Worm (Caenorhabditis elegans) whole organism, L4 larva: ENCODE results near the gene T03E6.8.
"Not testable (repeated sequence)": the region's sequence is repeated elsewhere in the genome, so short reads cannot be mapped to it uniquely, and the experiment has no call there.

ENCODE experiments used
- D1046.2 ChIP-seq: fragments of 200-800 bp; sonication (Bioruptor generic); IDR thresholded peaks from 2 replicates; pipeline ENCODE4 v1.3.6; 2022; ENCODE audit warnings: missing genetic modification characterization, missing compliant biosample characterization
- F10B5.3 ChIP-seq: sonication (generic microtip); optimal IDR thresholded peaks from 2 replicates; lab custom pipeline; 2016; ENCODE audit warnings: mild to moderate bottlenecking, missing genetic modification characterization, missing compliant biosample characterization
- F26F4.8 ChIP-seq: fragments of 200-800 bp; sonication (Bioruptor generic); conservative IDR thresholded peaks from 2 replicates; pipeline ENCODE4 v1.3.6; 2022; ENCODE audit warnings: missing genetic modification characterization, missing compliant biosample characterization
- F37D6.2 ChIP-seq: sonication (generic microtip); optimal IDR thresholded peaks from 2 replicates; lab custom pipeline; 2016; ENCODE audit warnings: mild to moderate bottlenecking, missing genetic modification characterization, missing compliant biosample characterization
- T20F7.1 ChIP-seq: fragments of 200-800 bp; sonication (Bioruptor generic); optimal IDR thresholded peaks from 2 replicates; lab custom pipeline; 2018; ENCODE audit warnings: mild to moderate bottlenecking, missing genetic modification characterization, missing compliant biosample characterization
- T26A8.4 ChIP-seq: fragments of 200-800 bp; sonication (Bioruptor generic); IDR thresholded peaks from 2 replicates; pipeline ENCODE4 v1.3.6; 2022; ENCODE audit warnings: missing genetic modification characterization, missing compliant biosample characterization
- Y75B8A.6 ChIP-seq: fragments of 200-800 bp; sonication (Bioruptor generic); IDR thresholded peaks from 2 replicates; pipeline ENCODE4 v1.3.6; 2022; ENCODE audit warnings: missing genetic modification reagents, missing genetic modification characterization, missing compliant biosample characterization
- ZK337.2 ChIP-seq: fragments of 200-800 bp; sonication (Bioruptor generic); IDR thresholded peaks from 2 replicates; pipeline ENCODE4 v1.3.6; 2022; ENCODE audit warnings: missing genetic modification reagents, missing genetic modification characterization, missing compliant biosample characterization
- aha-1 ChIP-seq: fragments of 150-350 bp; peaks from one replicate; lab custom pipeline; 2014; ENCODE audit warnings: missing biosample characterization, missing genetic modification characterization
- ama-1 ChIP-seq: fragments of 150-350 bp; optimal IDR thresholded peaks from 2 replicates; lab custom pipeline; 2014; ENCODE audit warnings: inconsistent platforms, mixed read lengths
- arid-1 ChIP-seq: fragments of 200-800 bp; sonication (Bioruptor generic); conservative IDR thresholded peaks from 2 replicates; pipeline ENCODE4 v1.3.6; 2022; ENCODE audit warnings: missing genetic modification reagents, missing genetic modification characterization, missing compliant biosample characterization
- ceh-28 ChIP-seq: fragments of 150-350 bp; optimal IDR thresholded peaks from 2 replicates; lab custom pipeline; 2014; ENCODE audit warnings: missing biosample characterization, missing genetic modification reagents, missing genetic modification characterization
- cey-2 ChIP-seq: sonication (generic microtip); optimal IDR thresholded peaks from 3 replicates; lab custom pipeline; 2017; ENCODE audit warnings: missing genetic modification characterization, mild to moderate bottlenecking, missing compliant biosample characterization, antibody characterized with exemption, borderline replicate concordance; ENCODE audit not compliant: insufficient read depth
- daf-16 ChIP-seq, 3 experiments: sonication (generic microtip); optimal IDR thresholded peaks; 2 replicates each; lab custom pipeline; 2016 to 2017; ENCODE audit warnings: missing genetic modification characterization in 3 of 3, missing genetic modification reagents in 3 of 3, mild to moderate bottlenecking in 2 of 3, missing compliant biosample characterization in 2 of 3, missing biosample characterization in 1 of 3, moderate library complexity in 1 of 3
- daf-19 ChIP-seq: fragments of 200-800 bp; sonication (Bioruptor generic); conservative IDR thresholded peaks from 2 replicates; pipeline ENCODE4 v1.3.6; 2022; ENCODE audit warnings: missing genetic modification characterization, missing compliant biosample characterization
- dmd-6 ChIP-seq: fragments of 200-800 bp; sonication (Bioruptor generic); IDR thresholded peaks from 2 replicates; pipeline ENCODE4 v1.3.6; 2022; ENCODE audit warnings: missing genetic modification reagents, missing genetic modification characterization, missing compliant biosample characterization
- dmd-8 ChIP-seq: fragments of 200-800 bp; sonication (Bioruptor generic); IDR thresholded peaks from 2 replicates; pipeline ENCODE4 v1.3.6; 2022; ENCODE audit warnings: missing genetic modification characterization, missing compliant biosample characterization
- duxl-1 ChIP-seq: sonication (generic microtip); optimal IDR thresholded peaks from 2 replicates; lab custom pipeline; 2016; ENCODE audit warnings: mild to moderate bottlenecking, missing genetic modification characterization, moderate library complexity, missing compliant biosample characterization; ENCODE audit not compliant: poor library complexity
- dve-1 ChIP-seq: sonication (generic microtip); optimal IDR thresholded peaks from 2 replicates; lab custom pipeline; 2017; ENCODE audit warnings: antibody characterized with exemption, mild to moderate bottlenecking, missing genetic modification characterization, missing compliant biosample characterization; ENCODE audit not compliant: insufficient read depth
- egl-43 ChIP-seq: fragments of 200-800 bp; sonication (Bioruptor generic); IDR thresholded peaks from 2 replicates; pipeline ENCODE4 v1.3.6; 2022; ENCODE audit warnings: missing genetic modification reagents, missing genetic modification characterization, missing compliant biosample characterization
- gei-8 ChIP-seq: fragments of 200-800 bp; sonication (Bioruptor generic); optimal IDR thresholded peaks from 2 replicates; lab custom pipeline; 2018; ENCODE audit warnings: mild to moderate bottlenecking, missing genetic modification characterization, missing compliant biosample characterization
- hlh-11 ChIP-seq: fragments of 200-800 bp; sonication (Bioruptor generic); optimal IDR thresholded peaks from 2 replicates; lab custom pipeline; 2018; ENCODE audit warnings: mild to moderate bottlenecking, missing genetic modification characterization, missing compliant biosample characterization
- hlh-30 ChIP-seq: sonication (generic microtip); optimal IDR thresholded peaks from 2 replicates; lab custom pipeline; 2017; ENCODE audit warnings: antibody characterized with exemption, mild to moderate bottlenecking, missing genetic modification characterization, missing compliant biosample characterization; ENCODE audit not compliant: insufficient read depth
- jun-1 ChIP-seq: fragments of 150-350 bp; optimal IDR thresholded peaks from 2 replicates; lab custom pipeline; 2014; ENCODE audit warnings: missing biosample characterization, missing genetic modification reagents, missing genetic modification characterization
- lin-1 ChIP-seq: fragments of 200-800 bp; sonication (Bioruptor generic); IDR thresholded peaks from 2 replicates; pipeline ENCODE4 v1.3.6; 2022; ENCODE audit warnings: missing genetic modification reagents, missing genetic modification characterization, missing compliant biosample characterization
- lin-29 ChIP-seq: fragments of 200-800 bp; sonication (Bioruptor generic); IDR thresholded peaks from 2 replicates; pipeline ENCODE4 v1.3.6; 2022; ENCODE audit warnings: missing genetic modification reagents, missing genetic modification characterization, missing compliant biosample characterization
- lin-39 ChIP-seq: fragments of 150-350 bp; optimal IDR thresholded peaks from 2 replicates; lab custom pipeline; 2014; ENCODE audit warnings: missing biosample characterization, missing genetic modification reagents, missing genetic modification characterization
- lir-3 ChIP-seq: sonication (generic microtip); optimal IDR thresholded peaks from 2 replicates; lab custom pipeline; 2016; ENCODE audit warnings: mild to moderate bottlenecking, missing genetic modification characterization, missing compliant biosample characterization
- mes-2 ChIP-seq: sonication (generic microtip); optimal IDR thresholded peaks from 2 replicates; lab custom pipeline; 2016; ENCODE audit warnings: missing genotype, mild to moderate bottlenecking, missing genetic modification characterization, missing compliant biosample characterization; ENCODE audit not compliant: poor library complexity, severe bottlenecking
- nhr-102 ChIP-seq: sonication (generic microtip); optimal IDR thresholded peaks from 2 replicates; lab custom pipeline; 2016; ENCODE audit warnings: mild to moderate bottlenecking, missing genetic modification characterization, moderate library complexity, missing compliant biosample characterization
- nhr-11 ChIP-seq: fragments of 150-350 bp; optimal IDR thresholded peaks from 2 replicates; lab custom pipeline; 2014; ENCODE audit warnings: missing biosample characterization, missing genetic modification characterization
- nhr-111 ChIP-seq: fragments of 200-800 bp; sonication (Bioruptor generic); optimal IDR thresholded peaks from 2 replicates; lab custom pipeline; 2018; ENCODE audit warnings: mild to moderate bottlenecking, missing genetic modification characterization, missing compliant biosample characterization
- nhr-28 ChIP-seq: fragments of 150-350 bp; optimal IDR thresholded peaks from 2 replicates; lab custom pipeline; 2014; ENCODE audit warnings: missing biosample characterization, missing genetic modification characterization
- nhr-48 ChIP-seq: sonication (generic microtip); optimal IDR thresholded peaks from 2 replicates; lab custom pipeline; 2016; ENCODE audit warnings: mild to moderate bottlenecking, missing genetic modification characterization, missing compliant biosample characterization
- pha-4 ChIP-seq, 2 experiments: fragments of 150-350 bp in 1 of 2; fragments of 200-800 bp in 1 of 2; sonication (Bioruptor generic) in 1 of 2; IDR thresholded peaks in 1 of 2; optimal IDR thresholded peaks in 1 of 2; 2 replicates each; pipeline versions ENCODE4 v1.3.6 to Lab custom; 2014 to 2022; ENCODE audit warnings: missing genetic modification characterization in 2 of 2, missing genetic modification reagents in 2 of 2, missing biosample characterization in 1 of 2, missing compliant biosample characterization in 1 of 2
- php-3 ChIP-seq: fragments of 200-800 bp; sonication (Bioruptor generic); IDR thresholded peaks from 2 replicates; pipeline ENCODE4 v1.3.6; 2022; ENCODE audit warnings: missing genetic modification reagents, missing genetic modification characterization, missing compliant biosample characterization
- pqm-1 ChIP-seq: sonication (generic microtip); optimal IDR thresholded peaks from 2 replicates; lab custom pipeline; 2017; ENCODE audit warnings: missing biosample characterization, missing genetic modification characterization
- snpc-1.2 ChIP-seq: fragments of 200-800 bp; sonication (Bioruptor generic); IDR thresholded peaks from 2 replicates; pipeline ENCODE4 v1.3.6; 2022; ENCODE audit warnings: missing genetic modification reagents, missing genetic modification characterization, missing compliant biosample characterization
- tra-1 ChIP-seq: fragments of 200-800 bp; sonication (Bioruptor generic); IDR thresholded peaks from 2 replicates; pipeline ENCODE4 v1.3.6; 2022; ENCODE audit warnings: missing genetic modification reagents, missing genetic modification characterization, missing compliant biosample characterization
- unc-62 ChIP-seq, 3 experiments: fragments of 150-350 bp in 1 of 3; sonication (generic microtip); optimal IDR thresholded peaks in 2 of 3; peaks in 1 of 3; 1 replicate in 1 of 3; 2 replicates in 2 of 3; lab custom pipeline; 2014 to 2017; ENCODE audit warnings: missing biosample characterization in 3 of 3, missing genetic modification characterization in 3 of 3, missing genetic modification reagents in 3 of 3, missing genotype in 1 of 3
- zip-11 ChIP-seq: fragments of 200-800 bp; sonication (Bioruptor generic); IDR thresholded peaks from 2 replicates; pipeline ENCODE4 v1.3.6; 2022; ENCODE audit warnings: missing genetic modification characterization, missing compliant biosample characterization

Gene T03E6.8

DNA sequence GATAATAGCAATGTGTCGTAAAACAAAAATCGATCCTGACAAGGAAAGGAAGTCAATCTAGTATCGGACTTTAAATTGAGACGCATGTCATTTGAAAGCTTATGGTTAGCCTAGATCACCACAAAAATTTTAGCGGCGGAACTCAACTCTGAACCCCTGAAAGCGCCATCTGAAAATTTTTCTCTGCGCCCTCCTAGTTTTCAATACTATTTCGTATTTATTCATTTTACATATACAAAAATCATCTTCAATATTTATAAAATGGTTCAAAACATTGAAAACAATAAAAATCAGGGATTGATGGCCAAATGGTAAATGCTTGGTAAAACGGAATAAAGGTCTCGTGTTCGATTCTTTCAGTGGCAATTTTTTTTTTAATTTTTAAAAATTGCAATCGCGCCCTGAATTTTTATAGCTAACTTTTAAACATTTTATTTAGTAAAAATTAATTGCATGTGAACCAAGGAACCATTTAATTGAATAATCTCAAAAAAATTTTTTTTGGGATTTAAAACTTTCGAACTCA is 5.6 kb downstream of the T03E6.8 start:
- TF ChIP-seq pha-4 (GFP tag; IDR thresholded peaks at IDR 0.05; lab: Robert Waterston, UW): peak; percentile 14; the same call in 1 of the 2 replicates
- TF ChIP-seq pha-4 (tag; optimal IDR thresholded peaks at IDR 0.05; lab: Kevin White, UChicago): not testable (repeated sequence)
- TF ChIP-seq arid-1: 0 out of 2 replicates have a peak, but pooled peaks have one; percentile 16

DNA sequence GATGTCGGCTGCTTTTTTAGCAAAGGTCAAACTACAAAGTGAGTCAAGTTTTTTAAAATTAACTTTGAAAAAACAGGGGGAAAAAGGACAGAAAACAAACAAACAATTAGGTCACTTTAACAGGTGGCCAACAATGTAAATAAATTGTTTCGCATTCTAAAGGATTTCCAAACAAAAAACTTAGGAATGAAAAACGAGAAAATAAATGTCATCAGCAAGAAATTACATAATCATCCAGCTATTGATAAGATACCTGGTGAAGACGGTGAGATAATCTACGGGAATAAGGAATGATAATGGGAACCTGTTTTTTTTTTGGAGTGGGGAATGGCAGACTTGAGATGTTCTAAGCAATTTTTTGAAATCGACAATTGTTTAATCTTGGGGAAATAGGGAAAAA is 6.9 kb downstream of the T03E6.8 start:
- TF ChIP-seq jun-1: no peak
- peak; percentile 52 for TF ChIP-seq aha-1
- no peak for TF ChIP-seq F26F4.8
- no peak for TF ChIP-seq ceh-28
- TF ChIP-seq nhr-111 (GFP tag; lab: Kevin White, UChicago): no peak
- no peak for TF ChIP-seq lin-29 (GFP tag; lab: Robert Waterston, UW)
- no peak for TF ChIP-seq cey-2 (tag; lab: Kevin White, UChicago)
- TF ChIP-seq snpc-1.2: no peak
- TF ChIP-seq zip-11 (GFP tag; lab: Robert Waterston, UW): no peak

DNA sequence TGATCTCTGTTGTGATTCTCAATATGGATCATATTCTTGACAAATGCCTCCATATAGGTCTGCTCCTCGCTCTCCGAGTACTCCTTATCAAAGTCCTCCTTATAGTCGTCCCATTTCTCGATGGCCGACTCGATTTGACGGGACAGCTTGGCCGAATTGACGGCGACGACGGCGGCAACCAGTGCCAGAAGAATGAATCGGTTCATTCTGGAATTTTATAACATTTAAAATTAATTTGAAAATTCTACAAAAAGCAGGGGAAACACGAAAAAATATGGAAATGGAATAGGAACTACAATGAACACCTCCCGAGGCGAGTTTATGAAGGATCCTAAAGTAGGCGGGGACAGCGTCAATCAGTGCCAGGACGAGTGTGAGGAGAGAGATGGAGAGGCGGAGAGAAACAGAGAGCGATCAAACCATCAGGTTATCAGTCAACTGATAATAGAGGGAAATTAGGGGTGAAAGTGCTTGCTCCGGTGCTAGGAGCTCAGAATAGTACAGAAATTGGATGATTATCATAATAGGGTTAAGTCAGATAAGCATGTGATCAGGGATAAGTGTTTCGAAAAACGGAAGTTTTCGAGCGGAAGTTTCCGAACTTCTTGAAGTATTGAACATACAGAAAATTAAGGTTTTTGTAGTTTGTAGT is 7.7 kb downstream of the T03E6.8 start, which contains the start of gene cpl-1:
cpl-1 (minus strand) TSS at position 207 of the 652 bp plus-strand sequence.
- peak; percentile 58; the same call in 1 of the 2 replicates for TF ChIP-seq php-3 (GFP tag; lab: Robert Waterston, UW)
- no peak for TF ChIP-seq D1046.2 (GFP tag; lab: Robert Waterston, UW)
- TF ChIP-seq tra-1: peak; percentile 57
- TF ChIP-seq Y75B8A.6 (GFP tag; lab: Robert Waterston, UW): no peak
- TF ChIP-seq lin-39: no peak
- TF ChIP-seq dmd-8 (GFP tag; lab: Robert Waterston, UW): no peak
- peak; percentile 40; the same call in 1 of the 2 replicates for TF ChIP-seq lin-1 (GFP tag; lab: Robert Waterston, UW)
- TF ChIP-seq ama-1 (lab: Kevin White, UChicago): peak; percentile 79
- TF ChIP-seq F10B5.3 (tag; lab: Kevin White, UChicago): no peak
- no peak for TF ChIP-seq duxl-1 (tag; lab: Kevin White, UChicago)
- peak; percentile 59 for TF ChIP-seq hlh-30 (tag; lab: Kevin White, UChicago)
- TF ChIP-seq unc-62 (GFP tag; optimal IDR thresholded peaks at IDR 0.05 in 1 of 2; lab: Kevin White, UChicago): peak in 1 of 2 experiments; percentile 73
- no peak for TF ChIP-seq unc-62 (tag; optimal IDR thresholded peaks at IDR 0.05; lab: Kevin White, UChicago)
- TF ChIP-seq gei-8 (GFP tag; lab: Kevin White, UChicago): no peak
- TF ChIP-seq egl-43: no peak
- TF ChIP-seq lir-3 (tag; lab: Kevin White, UChicago): no peak
- TF ChIP-seq pqm-1: peak; percentile 9
- peak; percentile 47 for TF ChIP-seq nhr-48 (tag; lab: Kevin White, UChicago)
- TF ChIP-seq aha-1: peak; percentile 93
- TF ChIP-seq nhr-11 (tag; lab: Kevin White, UChicago): peak; percentile 17
- TF ChIP-seq nhr-111 (GFP tag; lab: Kevin White, UChicago): peak; percentile 10
- no peak; the same call in none of the 2 replicates for TF ChIP-seq T26A8.4
- TF ChIP-seq lin-29 (GFP tag; lab: Robert Waterston, UW): no peak
- peak; percentile 48; the same call in 1 of the 2 replicates for TF ChIP-seq daf-19 (GFP tag; lab: Robert Waterston, UW)
- peak; percentile 63 for TF ChIP-seq nhr-28 (tag; lab: Kevin White, UChicago)
- TF ChIP-seq nhr-102 (tag; lab: Kevin White, UChicago): peak; percentile 51
- peak; percentile 74 for TF ChIP-seq hlh-11
- TF ChIP-seq F37D6.2 (tag; lab: Kevin White, UChicago): no peak
- TF ChIP-seq ZK337.2 (GFP tag; lab: Robert Waterston, UW): no peak
- TF ChIP-seq mes-2 (tag; lab: Kevin White, UChicago): peak; percentile 3
- peak; percentile 73 for TF ChIP-seq dmd-6 (GFP tag; lab: Robert Waterston, UW)
- TF ChIP-seq T20F7.1: peak; percentile 5
- TF ChIP-seq dve-1 (tag; lab: Kevin White, UChicago): peak; percentile 84
- peak in 1 of 2 experiments; percentile 47 for TF ChIP-seq daf-16 (GFP tag; optimal IDR thresholded peaks at IDR 0.05; lab: Kevin White, UChicago)
- TF ChIP-seq daf-16 (tag; optimal IDR thresholded peaks at IDR 0.05; lab: Kevin White, UChicago): peak; percentile 89
- TF ChIP-seq arid-1: no peak
